Worm (Caenorhabditis elegans) whole organism, L4/young adult: ENCODE data around the gene srw-22.

Experiments
- W03F9.2 ChIP-seq: fragments of 150-350 bp; optimal IDR thresholded peaks from 2 replicates; lab custom pipeline; 2014; ENCODE audit warnings: missing biosample characterization, missing genetic modification characterization
- dao-5 ChIP-seq: sonication (generic microtip); optimal IDR thresholded peaks from 2 replicates; lab custom pipeline; 2016; ENCODE audit warnings: missing genotype, missing genetic modification characterization, moderate library complexity, missing compliant biosample characterization
- him-1 ChIP-seq: sonication (generic microtip); optimal IDR thresholded peaks from 2 replicates; lab custom pipeline; 2016; ENCODE audit warnings: missing genotype, missing genetic modification reagents, missing genetic modification characterization, missing compliant biosample characterization

- TF ChIP-seq him-1 (tag; lab: Kevin White, UChicago) (no peak), dao-5 (tag; lab: Kevin White, UChicago) (no peak), W03F9.2 (tag; lab: Kevin White, UChicago) (no peak)
Observed at ce11 chrV:15240215-15240614, 28.2 kb upstream of the srw-22 start, which contains the start of gene srw-11.
